Worm (Caenorhabditis elegans) whole organism, L1 larva: ENCODE measurements around the gene ZC404.1.
A peak's percentile ranks its signal among the peaks of the same experiment; 100 is the strongest.

Source experiments
- efl-1 ChIP-seq, 4 experiments: fragments of 150-350 bp; optimal IDR thresholded peaks in 3 of 4; peaks in 1 of 4; 1 replicate in 1 of 4; 2 replicates in 3 of 4; lab custom pipeline; 2014; ENCODE audit warnings: missing biosample characterization in 2 of 4, missing genetic modification characterization in 2 of 4, missing genetic modification reagents in 2 of 4
- irx-1 ChIP-seq: sonication (generic microtip); optimal IDR thresholded peaks from 2 replicates; lab custom pipeline; 2016; ENCODE audit warnings: missing genetic modification characterization, missing compliant biosample characterization
- lin-14 ChIP-seq: fragments of 200-800 bp; sonication (Bioruptor generic); optimal IDR thresholded peaks from 2 replicates; lab custom pipeline; 2018; ENCODE audit warnings: mild to moderate bottlenecking, missing genetic modification characterization, moderate library complexity, missing compliant biosample characterization
- lin-35 ChIP-seq, 2 experiments: fragments of 150-350 bp; optimal IDR thresholded peaks; 2 replicates each; lab custom pipeline; 2014; ENCODE audit warnings: missing biosample characterization in 2 of 2, missing genetic modification characterization in 2 of 2, missing genetic modification reagents in 2 of 2
- nhr-19 ChIP-seq: fragments of 200-800 bp; sonication (Bioruptor generic); conservative IDR thresholded peaks from 2 replicates; pipeline ENCODE4 v1.3.6; 2022; ENCODE audit warnings: missing genetic modification characterization, missing compliant biosample characterization
- nhr-77 ChIP-seq: fragments of 150-350 bp; optimal IDR thresholded peaks from 2 replicates; lab custom pipeline; 2014; ENCODE audit warnings: missing biosample characterization, missing genetic modification characterization
- rnt-1 ChIP-seq: sonication (generic microtip); optimal IDR thresholded peaks from 2 replicates; lab custom pipeline; 2016; ENCODE audit warnings: mild to moderate bottlenecking, missing genetic modification characterization, moderate library complexity, missing compliant biosample characterization
- skn-1 ChIP-seq: fragments of 150-350 bp; optimal IDR thresholded peaks from 2 replicates; lab custom pipeline; 2014; ENCODE audit warnings: missing biosample characterization, missing genetic modification characterization
- snpc-4 ChIP-seq: fragments of 150-350 bp; optimal IDR thresholded peaks from 2 replicates; lab custom pipeline; 2014; ENCODE audit warnings: missing biosample characterization, missing genetic modification characterization
- sptf-1 ChIP-seq: fragments of 150-350 bp; optimal IDR thresholded peaks from 2 replicates; lab custom pipeline; 2014; ENCODE audit warnings: missing biosample characterization, missing genetic modification characterization
- tbx-2 ChIP-seq: sonication (generic microtip); optimal IDR thresholded peaks from 2 replicates; lab custom pipeline; 2016; ENCODE audit warnings: missing genetic modification characterization, missing compliant biosample characterization
- unc-98 ChIP-seq: fragments of 200-800 bp; sonication (Bioruptor generic); IDR thresholded peaks from 2 replicates; pipeline ENCODE4 v1.3.6; 2022; ENCODE audit warnings: missing genetic modification characterization, missing compliant biosample characterization

Gene ZC404.1

ce11 chrV:6838599-6838998, 44.6 kb downstream of the ZC404.1 start, which contains the start of gene T15B7.15 (continued):
- TF ChIP-seq nhr-19 (peak; percentile 44), tbx-2 (tag; lab: Kevin White, UChicago) (peak; percentile 18), nhr-77 (tag; lab: Kevin White, UChicago) (no peak), lin-35 (GFP tag; optimal IDR thresholded peaks at IDR 0.05; lab: Kevin White, UChicago) (peak; percentile 67 to 87), skn-1 (tag; lab: Kevin White, UChicago) (peak; percentile 57), unc-98 (GFP tag; lab: Robert Waterston, UW) (no peak), lin-14 (GFP tag; lab: Kevin White, UChicago) (peak; percentile 50), efl-1 (optimal IDR thresholded peaks at IDR 0.05; lab: Kevin White, UChicago) (peak; percentile 32 to 83), efl-1 (GFP tag; optimal IDR thresholded peaks at IDR 0.05 in 1 of 2; lab: Kevin White, UChicago) (peak; percentile 84 to 97), irx-1 (tag; lab: Kevin White, UChicago) (peak; percentile 20), rnt-1 (tag; lab: Kevin White, UChicago) (peak; percentile 30)

ce11 chrV:6839008-6839407, 45.0 kb downstream of the ZC404.1 start, which contains the start of gene hpo-8:
hpo-8 (plus strand) TSS chrV:6839289.
- TF ChIP-seq efl-1 (optimal IDR thresholded peaks at IDR 0.05; lab: Kevin White, UChicago) (no peak), efl-1 (GFP tag; optimal IDR thresholded peaks at IDR 0.05 in 1 of 2; lab: Kevin White, UChicago) (peak in 1 of 2 experiments; percentile 89), sptf-1 (tag; lab: Kevin White, UChicago) (no peak)

ce11 chrV:6842437-6842836, 48.4 kb downstream of the ZC404.1 start, which contains the start of gene T15B7.1:
T15B7.1 (plus strand) TSS chrV:6842737.
- TF ChIP-seq snpc-4 (no peak), efl-1 (optimal IDR thresholded peaks at IDR 0.05; lab: Kevin White, UChicago) (no peak), efl-1 (GFP tag; optimal IDR thresholded peaks at IDR 0.05 in 1 of 2; lab: Kevin White, UChicago) (peak in 1 of 2 experiments; percentile 25)
